Worm (Caenorhabditis elegans): ENCODE results near the gene C05D12.4.

ce11 chrII:11471916-11472315 lies 40.2 kb downstream of the C05D12.4 start, which contains the start of gene mfn-1:
- TF ChIP-seq flt-1 (GFP tag; IDR thresholded peaks at IDR 0.05) (no peak), ceh-13 (GFP tag; optimal IDR thresholded peaks at IDR 0.05) (no peak), ets-7 (tag; optimal IDR thresholded peaks at IDR 0.05) (no peak), ama-1 (optimal IDR thresholded peaks at IDR 0.05) (no peak), sea-1 (GFP tag; conservative IDR thresholded peaks at IDR 0.05) (no peak), tbx-37 (GFP tag; conservative IDR thresholded peaks at IDR 0.05) (no peak), scrt-1 (GFP tag; IDR thresholded peaks at IDR 0.05) (no peak), pes-1 (GFP tag; IDR thresholded peaks at IDR 0.05) (no peak), hnd-1 (tag; optimal IDR thresholded peaks at IDR 0.05) (no peak), F13C5.2 (tag; optimal IDR thresholded peaks at IDR 0.05) (no peak), tra-4 (tag; optimal IDR thresholded peaks at IDR 0.05) (no peak)
